Fruit fly (Drosophila melanogaster) whole organism, prepupa: ENCODE results near the gene CG10713.
A peak's percentile ranks its signal among the peaks of the same experiment; 100 is the strongest.

ENCODE experiments used
- Blimp-1 ChIP-seq: fragments of 200-800 bp; sonication (Bioruptor generic); optimal IDR thresholded peaks from 3 replicates; lab custom pipeline; 2017; ENCODE audit warnings: missing biosample characterization, missing genetic modification characterization, mild to moderate bottlenecking, moderate library complexity, missing genetic modification reagents
- CG10631 ChIP-seq: fragments of 200-800 bp; sonication (Bioruptor generic); optimal IDR thresholded peaks from 2 replicates; lab custom pipeline; 2016; ENCODE audit warnings: missing biosample characterization, missing genetic modification characterization
- CG11294 ChIP-seq: fragments of 200-800 bp; sonication (Bioruptor generic); IDR thresholded peaks from 2 replicates; pipeline ENCODE4 v1.3.6; 2022; ENCODE audit warnings: missing biosample characterization, missing genetic modification characterization
- CG15336 ChIP-seq: fragments of 200-800 bp; sonication (Bioruptor generic); IDR thresholded peaks from 2 replicates; pipeline ENCODE4 v1.3.6; 2022; ENCODE audit warnings: missing biosample characterization, missing genetic modification characterization
- CG16779 ChIP-seq: fragments of 200-800 bp; sonication (Bioruptor generic); optimal IDR thresholded peaks from 3 replicates; lab custom pipeline; 2017; ENCODE audit warnings: missing biosample characterization, mild to moderate bottlenecking, missing genetic modification characterization
- CG32006 ChIP-seq: fragments of 200-800 bp; sonication (Bioruptor generic); optimal IDR thresholded peaks from 3 replicates; lab custom pipeline; 2017; ENCODE audit warnings: missing biosample characterization, mild to moderate bottlenecking, missing genetic modification characterization
- CG3919 ChIP-seq: fragments of 200-800 bp; sonication (Bioruptor generic); optimal IDR thresholded peaks from 3 replicates; lab custom pipeline; 2016; ENCODE audit warnings: missing biosample characterization, missing genetic modification characterization
- CG6163 ChIP-seq: fragments of 200-800 bp; sonication (Bioruptor generic); IDR thresholded peaks from 3 replicates; pipeline ENCODE4 v1.3.6; 2022; ENCODE audit warnings: missing biosample characterization, missing genetic modification characterization
- CG6808 ChIP-seq: fragments of 200-800 bp; sonication (Bioruptor generic); optimal IDR thresholded peaks from 3 replicates; lab custom pipeline; 2017; ENCODE audit warnings: missing biosample characterization, missing genetic modification characterization, mild to moderate bottlenecking, moderate library complexity, missing genetic modification reagents
- CG6854 ChIP-seq: fragments of 200-800 bp; sonication (Bioruptor generic); optimal IDR thresholded peaks from 2 replicates; lab custom pipeline; 2017; ENCODE audit warnings: missing biosample characterization, mild to moderate bottlenecking, missing genetic modification characterization
- CG8632 ChIP-seq: fragments of 200-800 bp; sonication (Bioruptor generic); optimal IDR thresholded peaks from 3 replicates; lab custom pipeline; 2016; ENCODE audit warnings: missing biosample characterization, missing genetic modification characterization
- CG9139 ChIP-seq: fragments of 200-800 bp; sonication (Bioruptor generic); optimal IDR thresholded peaks from 3 replicates; lab custom pipeline; 2017; ENCODE audit warnings: missing biosample characterization, mild to moderate bottlenecking, missing genetic modification characterization
- Eip78C ChIP-seq: fragments of 200-800 bp; sonication (Bioruptor generic); peaks from one replicate; lab custom pipeline; 2016; ENCODE audit warnings: missing biosample characterization, missing genetic modification characterization
- Gug ChIP-seq: fragments of 200-800 bp; sonication (Bioruptor generic); IDR thresholded peaks from 2 replicates; pipeline ENCODE4 v1.3.6; 2022; ENCODE audit warnings: missing biosample characterization, missing genetic modification characterization
- Hr39 ChIP-seq: fragments of 200-800 bp; sonication (Bioruptor generic); optimal IDR thresholded peaks from 2 replicates; lab custom pipeline; 2016; ENCODE audit warnings: missing biosample characterization, missing genetic modification characterization
- Lpt ChIP-seq: fragments of 200-800 bp; sonication (Bioruptor generic); optimal IDR thresholded peaks from 3 replicates; lab custom pipeline; 2016; ENCODE audit warnings: missing biosample characterization, missing genetic modification characterization
- Met ChIP-seq: fragments of 200-800 bp; sonication (Bioruptor generic); optimal IDR thresholded peaks from 3 replicates; lab custom pipeline; 2016; ENCODE audit warnings: missing biosample characterization, missing genetic modification characterization
- Smox ChIP-seq: fragments of 200-800 bp; sonication (Bioruptor generic); optimal IDR thresholded peaks from 3 replicates; lab custom pipeline; 2016; ENCODE audit warnings: missing biosample characterization, missing genetic modification characterization
- Sox102F ChIP-seq: fragments of 200-800 bp; sonication (Bioruptor generic); optimal IDR thresholded peaks from 2 replicates; lab custom pipeline; 2016; ENCODE audit warnings: missing biosample characterization, mild to moderate bottlenecking, missing genetic modification characterization
- Sox14 ChIP-seq: fragments of 200-800 bp; sonication (Bioruptor generic); optimal IDR thresholded peaks from 3 replicates; lab custom pipeline; 2016; ENCODE audit warnings: missing biosample characterization, missing genetic modification characterization
- Sox15 ChIP-seq: fragments of 200-800 bp; sonication (Bioruptor generic); optimal IDR thresholded peaks from 3 replicates; lab custom pipeline; 2016; ENCODE audit warnings: missing biosample characterization, missing genetic modification characterization
- achi ChIP-seq: fragments of 200-800 bp; sonication (Bioruptor generic); optimal IDR thresholded peaks from 3 replicates; lab custom pipeline; 2016; ENCODE audit warnings: missing biosample characterization, missing genetic modification characterization
- acj6 ChIP-seq: fragments of 200-800 bp; sonication (Bioruptor generic); optimal IDR thresholded peaks from 3 replicates; lab custom pipeline; 2016; ENCODE audit warnings: missing biosample characterization, missing genetic modification characterization
- dac ChIP-seq: fragments of 200-800 bp; sonication (Bioruptor generic); optimal IDR thresholded peaks from 2 replicates; lab custom pipeline; 2017; ENCODE audit warnings: missing biosample characterization, mild to moderate bottlenecking, missing genetic modification characterization
- eg ChIP-seq: fragments of 200-800 bp; sonication (Bioruptor generic); IDR thresholded peaks from 3 replicates; pipeline ENCODE4 v1.3.6; 2022; ENCODE audit warnings: missing biosample characterization, missing genetic modification characterization
- esn ChIP-seq: fragments of 200-800 bp; sonication (Bioruptor generic); optimal IDR thresholded peaks from 2 replicates; lab custom pipeline; 2016; ENCODE audit warnings: missing biosample characterization, mild to moderate bottlenecking, missing genetic modification characterization, moderate library complexity
- fd85E ChIP-seq: fragments of 200-800 bp; sonication (Bioruptor generic); optimal IDR thresholded peaks from 3 replicates; lab custom pipeline; 2016; ENCODE audit warnings: missing biosample characterization, missing genetic modification characterization
- fkh ChIP-seq: fragments of 200-800 bp; sonication (Bioruptor generic); optimal IDR thresholded peaks from 3 replicates; lab custom pipeline; 2017; ENCODE audit warnings: missing biosample characterization, mild to moderate bottlenecking, missing genetic modification characterization, moderate library complexity
- lz ChIP-seq: fragments of 200-800 bp; sonication (Bioruptor generic); optimal IDR thresholded peaks from 3 replicates; lab custom pipeline; 2016; ENCODE audit warnings: missing biosample characterization, missing genetic modification characterization
- net ChIP-seq: fragments of 200-800 bp; sonication (Bioruptor generic); optimal IDR thresholded peaks from 3 replicates; lab custom pipeline; 2016; ENCODE audit warnings: missing biosample characterization, missing genetic modification characterization
- pdm3 ChIP-seq: fragments of 200-800 bp; sonication (Bioruptor generic); optimal IDR thresholded peaks from 3 replicates; lab custom pipeline; 2016; ENCODE audit warnings: missing biosample characterization, missing genetic modification characterization
- salr ChIP-seq, 2 experiments: fragments of 200-800 bp; sonication (Bioruptor generic); optimal IDR thresholded peaks; 3 replicates each; lab custom pipeline; 2016 to 2018; ENCODE audit warnings: missing biosample characterization in 2 of 2, missing genetic modification characterization in 2 of 2, mild to moderate bottlenecking in 1 of 2
- ss ChIP-seq, 2 experiments: fragments of 200-800 bp; sonication (Bioruptor generic); optimal IDR thresholded peaks; 2 replicates in 1 of 2; 3 replicates in 1 of 2; lab custom pipeline; 2017 to 2018; ENCODE audit warnings: mild to moderate bottlenecking in 2 of 2, missing biosample characterization in 2 of 2, missing genetic modification characterization in 2 of 2, moderate library complexity in 1 of 2
- svp ChIP-seq: fragments of 200-800 bp; sonication (Bioruptor generic); peaks from one replicate; lab custom pipeline; 2016; ENCODE audit warnings: missing biosample characterization, missing genetic modification characterization
- topi ChIP-seq: fragments of 200-800 bp; sonication (Bioruptor generic); optimal IDR thresholded peaks from 3 replicates; lab custom pipeline; 2016; ENCODE audit warnings: missing biosample characterization, missing genetic modification characterization
- vri ChIP-seq: fragments of 200-800 bp; sonication (Bioruptor generic); optimal IDR thresholded peaks from 3 replicates; lab custom pipeline; 2016; ENCODE audit warnings: missing biosample characterization, mild to moderate bottlenecking, missing genetic modification characterization

The CG10713 gene

DNA sequence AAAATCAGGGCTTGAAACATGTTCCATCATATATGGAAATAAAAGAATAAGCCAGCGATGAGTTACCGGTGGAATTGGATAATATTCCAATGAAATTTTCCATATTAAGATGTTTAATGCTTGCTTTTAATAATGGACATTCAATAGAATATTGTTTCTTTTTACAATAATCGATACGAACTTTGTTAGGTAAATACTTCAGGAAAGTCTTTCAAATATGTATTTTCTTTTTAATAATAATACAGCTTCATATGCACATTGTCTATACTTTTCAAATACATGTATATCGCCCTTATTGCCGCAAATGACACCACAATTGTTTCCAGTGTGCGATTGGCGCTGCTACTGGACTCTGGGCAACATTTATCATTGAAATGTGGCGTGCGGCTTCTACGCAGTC is 28.2 kb downstream of the CG10713 start (continued):
- TF ChIP-seq Lpt (GFP tag; lab: Kevin White, UChicago) (no peak), Gug (GFP tag; lab: Robert Waterston, UW) (no peak), CG32006 (GFP tag; lab: Kevin White, UChicago) (peak; percentile 49), lz (GFP tag; lab: Kevin White, UChicago) (peak; percentile 14), achi (GFP tag; lab: Kevin White, UChicago) (peak; percentile 50), Sox15 (peak; percentile 42), fd85E (GFP tag; lab: Kevin White, UChicago) (no peak), Eip78C (GFP tag; lab: Kevin White, UChicago) (peak; percentile 84), Sox14 (GFP tag; lab: Kevin White, UChicago) (peak; percentile 49), fkh (GFP tag; lab: Kevin White, UChicago) (no peak), CG6808 (GFP tag; lab: Kevin White, UChicago) (peak; percentile 62), Blimp-1 (no peak), salr (GFP tag; optimal IDR thresholded peaks at IDR 0.05; lab: Kevin White, UChicago) (peak in 1 of 2 experiments; percentile 57), net (peak; percentile 58), Smox (GFP tag; lab: Kevin White, UChicago) (peak; percentile 35), pdm3 (GFP tag; lab: Kevin White, UChicago) (peak; percentile 52), CG8632 (GFP tag; lab: Kevin White, UChicago) (peak; percentile 48), CG15336 (GFP tag; lab: Robert Waterston, UW) (no peak), CG10631 (GFP tag; lab: Kevin White, UChicago) (peak; percentile 56), CG16779 (no peak), dac (GFP tag; lab: Kevin White, UChicago) (no peak), acj6 (GFP tag; lab: Kevin White, UChicago) (peak; percentile 46)
- TF ChIP-seq, all 60 proteins: peak for 41

DNA sequence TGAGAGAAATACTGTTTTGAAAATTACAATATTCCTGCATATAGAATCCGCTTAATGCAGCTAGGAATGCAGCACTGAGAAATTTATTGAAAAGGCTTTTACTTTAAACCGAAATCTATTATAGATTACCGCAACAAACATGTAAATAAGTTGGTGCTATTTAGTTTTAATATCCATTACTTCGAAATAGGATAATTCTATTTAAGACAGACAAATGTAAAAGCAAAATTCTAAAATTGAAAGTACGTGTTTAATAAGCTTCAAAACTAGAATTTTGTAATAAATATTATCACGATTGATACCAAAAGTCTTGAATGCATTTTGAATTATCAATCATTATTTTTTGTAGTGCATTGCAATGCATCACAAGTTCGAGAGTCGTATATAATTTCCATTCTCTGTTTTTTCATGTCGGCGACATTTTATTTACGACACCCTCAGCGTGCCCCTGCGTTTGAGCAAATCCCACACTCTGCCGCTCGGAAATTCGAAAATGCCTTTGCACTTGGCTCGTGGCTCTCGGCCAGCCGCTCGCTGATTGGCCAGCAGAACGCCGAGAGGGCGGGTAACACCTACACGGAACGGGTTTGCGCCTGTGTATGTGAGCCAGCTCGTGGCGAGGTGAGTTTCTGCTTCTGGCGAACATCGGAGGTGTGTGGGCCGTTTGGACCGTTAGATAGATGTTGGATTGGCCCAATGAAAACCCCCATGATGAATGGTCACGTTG is 31.7 kb downstream of the CG10713 start:
- TF ChIP-seq svp (GFP tag; lab: Kevin White, UChicago): peak; percentile 21
- TF ChIP-seq Met (GFP tag; lab: Kevin White, UChicago): peak; percentile 8
- no peak for TF ChIP-seq Hr39 (GFP tag; lab: Kevin White, UChicago)
- peak; percentile 20 for TF ChIP-seq topi (GFP tag; lab: Kevin White, UChicago)
- TF ChIP-seq Eip78C (GFP tag; lab: Kevin White, UChicago): peak; percentile 68
- TF ChIP-seq esn: peak; percentile 39
- no peak for TF ChIP-seq eg (GFP tag; lab: Robert Waterston, UW)
- TF ChIP-seq CG3919 (GFP tag; lab: Kevin White, UChicago): peak; percentile 8
- peak; percentile 5 for TF ChIP-seq CG10631 (GFP tag; lab: Kevin White, UChicago)
- TF ChIP-seq vri: no peak
- no peak for TF ChIP-seq CG11294 (GFP tag; lab: Robert Waterston, UW)
- TF ChIP-seq Sox14 (GFP tag; lab: Kevin White, UChicago): no peak
- no peak for TF ChIP-seq CG6854 (GFP tag; lab: Kevin White, UChicago)

dm6 chr3L:13400872-13401418 is 34.1 kb downstream of the CG10713 start, which contains the start of gene sens:
Gene sens (minus strand): TSS chr3L:13401125.
- TF ChIP-seq Eip78C (GFP tag; lab: Kevin White, UChicago) (peak; percentile 13), CG6854 (GFP tag; lab: Kevin White, UChicago) (peak; percentile 23), CG6163 (GFP tag; lab: Robert Waterston, UW) (0 out of 3 replicates have a peak, but pooled peaks have one; percentile 40), topi (GFP tag; lab: Kevin White, UChicago) (peak; percentile 8), ss (GFP tag; optimal IDR thresholded peaks at IDR 0.05; lab: Kevin White, UChicago) (peak; percentile 33 to 39), svp (GFP tag; lab: Kevin White, UChicago) (no peak), Sox15 (no peak), Sox14 (GFP tag; lab: Kevin White, UChicago) (no peak), eg (GFP tag; lab: Robert Waterston, UW) (no peak), Sox102F (GFP tag; lab: Kevin White, UChicago) (peak; percentile 6), CG9139 (GFP tag; lab: Kevin White, UChicago) (peak; percentile 6), fkh (GFP tag; lab: Kevin White, UChicago) (peak; percentile 16), esn (peak; percentile 35)
